Worm (Caenorhabditis elegans): Measurements from ENCODE around the gene C16D9.9.

C16D9.9 gene

ce11 chrV:8295866-8296265, 31.8 kb downstream of the C16D9.9 start, which contains the start of gene smex-1:
Gene smex-1 (minus strand): TSS chrV:8295966.
- TF ChIP-seq hlh-1 (tag; optimal IDR thresholded peaks at IDR 0.05) (no peak), snpc-4 (tag; optimal IDR thresholded peaks at IDR 0.05) (no peak), nhr-76 (tag; optimal IDR thresholded peaks at IDR 0.05) (no peak), elt-1 (tag; optimal IDR thresholded peaks at IDR 0.05; ENCODE audit: borderline replicate concordance, insufficient read depth) (no peak), cnd-1 (tag; optimal IDR thresholded peaks at IDR 0.05) (no peak), zip-8 (tag; optimal IDR thresholded peaks at IDR 0.05) (no peak), tbx-8 (GFP tag; optimal IDR thresholded peaks at IDR 0.05) (no peak), mls-2 (tag; optimal IDR thresholded peaks at IDR 0.05) (no peak), bed-3 (GFP tag; optimal IDR thresholded peaks at IDR 0.05) (no peak), nhr-12 (tag; optimal IDR thresholded peaks at IDR 0.05) (no peak), lin-13 (tag; optimal IDR thresholded peaks at IDR 0.05) (no peak), M03D4.4 (tag; optimal IDR thresholded peaks at IDR 0.05) (no peak), flh-1 (GFP tag; optimal IDR thresholded peaks at IDR 0.05) (no peak), ceh-83 (GFP tag; optimal IDR thresholded peaks at IDR 0.05) (no peak), nhr-28 (tag; optimal IDR thresholded peaks at IDR 0.05) (no peak), elt-3 (tag; optimal IDR thresholded peaks at IDR 0.05) (no peak), drap-1 (GFP tag; optimal IDR thresholded peaks at IDR 0.05) (no peak), lin-32 (GFP tag; optimal IDR thresholded peaks at IDR 0.05) (no peak), mab-5 (tag; optimal IDR thresholded peaks at IDR 0.05) (no peak)

ce11 chrV:8297504-8297903, 33.5 kb downstream of the C16D9.9 start, which contains the start of gene W02D7.4:
Gene W02D7.4 (minus strand): TSS chrV:8297604.
- TF ChIP-seq unc-120 (tag; optimal IDR thresholded peaks at IDR 0.05; ENCODE audit: poor library complexity, severe bottlenecking) (no peak), sem-2 (GFP tag; optimal IDR thresholded peaks at IDR 0.05) (no peak), mep-1 (tag; optimal IDR thresholded peaks at IDR 0.05) (no peak), sptf-1 (tag; optimal IDR thresholded peaks at IDR 0.05) (no peak), tbx-8 (GFP tag; optimal IDR thresholded peaks at IDR 0.05) (no peak), lin-13 (tag; optimal IDR thresholded peaks at IDR 0.05) (no peak), snpc-4 (tag; optimal IDR thresholded peaks at IDR 0.05) (no peak), elt-3 (tag; optimal IDR thresholded peaks at IDR 0.05) (no peak), mls-2 (tag; optimal IDR thresholded peaks at IDR 0.05) (no peak), nhr-76 (tag; optimal IDR thresholded peaks at IDR 0.05) (no peak)

ce11 chrV:8299191-8299854, 35.3 kb downstream of the C16D9.9 start, which contains the start of gene W02D7.5:
Gene W02D7.5 (minus strand): TSS chrV:8299241.
- no peak for TF ChIP-seq drap-1 (GFP tag; optimal IDR thresholded peaks at IDR 0.05)
- no peak for TF ChIP-seq mep-1 (tag; optimal IDR thresholded peaks at IDR 0.05)
- TF ChIP-seq sem-2 (GFP tag; optimal IDR thresholded peaks at IDR 0.05): no peak
- TF ChIP-seq elt-1 (tag; optimal IDR thresholded peaks at IDR 0.05; ENCODE audit: borderline replicate concordance, insufficient read depth): no peak
- no peak for TF ChIP-seq nhr-76 (tag; optimal IDR thresholded peaks at IDR 0.05)
- no peak for TF ChIP-seq elt-3 (tag; optimal IDR thresholded peaks at IDR 0.05)
- TF ChIP-seq flh-1 (GFP tag; optimal IDR thresholded peaks at IDR 0.05): no peak
- TF ChIP-seq bed-3 (GFP tag; optimal IDR thresholded peaks at IDR 0.05): no peak

DNA sequence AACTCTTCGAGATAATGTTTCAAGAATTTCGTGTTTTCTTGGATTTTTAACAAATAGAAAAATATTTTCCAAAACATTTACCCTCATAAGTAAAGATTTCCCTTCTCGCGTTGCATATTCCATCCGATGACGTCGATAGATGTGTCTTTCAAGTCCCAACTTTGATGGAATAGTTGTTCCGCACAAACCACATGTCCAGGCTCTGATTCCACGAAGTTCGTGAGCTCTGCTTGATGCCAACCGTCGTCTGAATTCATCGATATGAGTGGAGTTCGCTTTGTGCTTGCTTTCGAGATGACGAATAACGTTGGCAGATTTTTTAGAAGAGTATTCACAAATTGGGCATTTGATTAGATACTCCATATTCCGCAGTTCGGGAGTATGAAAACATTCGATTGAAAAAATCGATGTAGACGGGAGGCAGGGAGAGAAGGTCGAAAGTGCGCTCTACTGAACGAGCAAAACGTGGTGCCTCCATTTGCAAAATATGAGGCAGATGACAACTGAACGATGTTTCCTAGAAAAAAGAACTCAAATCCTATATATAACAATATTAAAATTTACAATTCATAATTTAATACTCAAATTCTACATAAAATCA, 37.0 kb downstream of the C16D9.9 start, which contains the start of gene W02D7.6:
TSS of gene W02D7.6 (minus strand) at position 573 of the 601 bp plus-strand sequence.
- TF ChIP-seq M03D4.4 (tag; optimal IDR thresholded peaks at IDR 0.05) (no peak), ceh-39 (tag; optimal IDR thresholded peaks at IDR 0.05) (no peak), mep-1 (tag; optimal IDR thresholded peaks at IDR 0.05) (peak; percentile 9)

DNA sequence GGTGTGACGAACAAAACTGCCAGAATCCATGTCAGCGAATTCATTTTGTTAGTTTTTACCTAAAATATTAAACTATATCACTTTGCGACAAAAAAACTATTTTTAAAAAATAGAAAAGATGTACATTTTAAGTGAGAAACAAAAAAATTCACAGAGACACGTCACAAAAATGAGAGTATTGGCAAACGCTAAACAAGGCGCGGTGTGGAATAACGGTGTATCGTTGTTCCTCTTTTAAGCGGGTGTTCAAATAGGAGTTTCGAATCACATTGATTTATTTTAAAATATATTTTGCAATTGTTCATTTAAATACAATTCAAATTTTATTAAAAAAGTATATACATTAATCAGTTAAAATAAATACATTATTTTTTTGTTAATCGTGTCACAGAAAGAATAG, 38.5 kb downstream of the C16D9.9 start, which contains the start of gene sel-9:
TSS of gene sel-9 (minus strand) at position 59 of the 400 bp plus-strand sequence.
- no peak for TF ChIP-seq unc-39 (tag; optimal IDR thresholded peaks at IDR 0.05)
- TF ChIP-seq nhr-76 (tag; optimal IDR thresholded peaks at IDR 0.05): no peak
- TF ChIP-seq tbx-8 (GFP tag; optimal IDR thresholded peaks at IDR 0.05): no peak
- TF ChIP-seq unc-120 (tag; optimal IDR thresholded peaks at IDR 0.05; ENCODE audit: poor library complexity, severe bottlenecking): peak; percentile 5
- TF ChIP-seq elt-1 (tag; optimal IDR thresholded peaks at IDR 0.05; ENCODE audit: borderline replicate concordance, insufficient read depth): no peak
- TF ChIP-seq mep-1 (tag; optimal IDR thresholded peaks at IDR 0.05): peak; percentile 39
- TF ChIP-seq lsy-2 (tag; optimal IDR thresholded peaks at IDR 0.05): peak; percentile 15
- TF ChIP-seq nhr-237 (tag; optimal IDR thresholded peaks at IDR 0.05): peak; percentile 35

Measured in whole organism, mixed stage, embryonic.